Worm (Caenorhabditis elegans): ENCODE results near the gene F45F2.11.

The F45F2.11 gene

DNA sequence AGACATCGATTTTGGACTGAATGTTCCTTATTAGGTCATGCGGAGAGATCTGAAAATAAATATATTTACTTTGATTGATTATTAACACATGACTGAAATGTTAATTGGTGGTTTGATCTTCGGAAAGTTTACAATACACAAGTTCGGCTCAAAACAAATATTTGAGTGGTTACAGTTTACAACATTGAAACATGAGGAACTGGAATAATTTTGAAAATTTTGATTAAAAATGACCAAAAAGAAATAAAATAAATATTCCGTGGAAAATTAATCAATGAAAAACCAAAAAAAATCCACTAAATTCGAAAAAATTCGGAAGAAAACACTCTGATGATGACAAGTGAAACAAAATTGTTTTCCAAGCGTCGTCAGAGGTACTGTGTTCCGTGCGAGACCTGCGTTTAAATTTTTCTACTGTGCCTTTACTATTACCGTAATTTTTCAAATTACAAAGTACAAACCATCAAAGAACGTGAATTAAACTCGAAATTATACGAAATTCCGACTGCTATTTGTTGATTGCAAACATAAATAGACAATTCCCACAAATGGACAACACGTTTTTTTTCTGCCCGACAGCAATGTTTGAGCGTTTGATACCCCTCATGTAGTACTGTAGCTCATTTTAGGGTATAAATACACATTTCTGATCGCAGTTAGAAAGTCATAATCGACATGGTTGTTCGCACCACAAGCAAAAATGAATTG, at the start of gene F45F2.11, which contains the start of gene otpl-7:
Gene F45F2.11 (minus strand): TSS at position 51 of the 708 bp plus-strand sequence.
Gene otpl-7 (plus strand): TSS at position 658 of the 708 bp plus-strand sequence.
- TF ChIP-seq drap-1 (GFP tag; optimal IDR thresholded peaks at IDR 0.05) (no peak), cnd-1 (tag; optimal IDR thresholded peaks at IDR 0.05) (no peak), bed-3 (GFP tag; optimal IDR thresholded peaks at IDR 0.05) (no peak), elt-1 (tag; optimal IDR thresholded peaks at IDR 0.05; ENCODE audit: borderline replicate concordance, insufficient read depth) (no peak), nhr-28 (tag; optimal IDR thresholded peaks at IDR 0.05) (no peak), mab-5 (tag; optimal IDR thresholded peaks at IDR 0.05) (no peak), unc-120 (tag; optimal IDR thresholded peaks at IDR 0.05; ENCODE audit: poor library complexity, severe bottlenecking) (no peak), flh-1 (GFP tag; optimal IDR thresholded peaks at IDR 0.05) (no peak), lin-13 (tag; optimal IDR thresholded peaks at IDR 0.05) (no peak), ham-2 (GFP tag; optimal IDR thresholded peaks at IDR 0.05) (no peak), elt-3 (tag; optimal IDR thresholded peaks at IDR 0.05) (no peak), unc-62 (GFP tag; optimal IDR thresholded peaks at IDR 0.05) (no peak), nhr-76 (tag; optimal IDR thresholded peaks at IDR 0.05) (no peak), M03D4.4 (tag; optimal IDR thresholded peaks at IDR 0.05) (no peak), nhr-12 (tag; optimal IDR thresholded peaks at IDR 0.05) (no peak), lin-32 (GFP tag; optimal IDR thresholded peaks at IDR 0.05) (no peak), zip-8 (tag; optimal IDR thresholded peaks at IDR 0.05) (no peak)

DNA sequence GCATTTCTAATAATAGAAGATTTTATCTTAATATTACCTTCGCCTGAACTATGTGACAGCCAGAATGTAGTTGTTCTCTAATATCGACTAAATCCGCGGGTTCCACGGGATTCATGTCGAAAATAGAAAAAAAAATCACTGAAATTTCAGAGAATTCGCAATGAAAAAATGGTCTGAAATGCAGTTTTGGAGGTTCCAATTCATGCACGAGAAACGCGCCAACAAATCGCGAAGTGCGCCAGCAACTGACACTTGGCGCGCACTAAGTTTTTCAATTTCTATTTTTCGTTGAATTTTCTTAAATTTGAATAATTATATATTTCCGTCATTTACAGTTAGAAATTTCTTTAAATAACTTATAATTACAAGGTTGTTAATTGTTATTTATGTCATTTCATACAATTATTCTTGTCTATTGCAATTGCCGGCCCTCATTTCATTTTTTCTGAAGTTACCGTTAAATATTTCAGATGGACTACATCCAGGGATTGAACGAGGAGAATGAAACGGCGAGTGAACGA, 49.2 kb upstream of the F45F2.11 start, which contains the start of the genes F25G6.9 and symk-1:
Gene F25G6.9 (minus strand): TSS at position 160 of the 521 bp plus-strand sequence.
Gene symk-1 (plus strand): TSS at position 471 of the 521 bp plus-strand sequence.
- TF ChIP-seq unc-120 (tag; optimal IDR thresholded peaks at IDR 0.05; ENCODE audit: poor library complexity, severe bottlenecking) (no peak), nhr-237 (tag; optimal IDR thresholded peaks at IDR 0.05) (no peak), mab-5 (tag; optimal IDR thresholded peaks at IDR 0.05) (no peak), unc-62 (GFP tag; optimal IDR thresholded peaks at IDR 0.05) (no peak), ceh-83 (GFP tag; optimal IDR thresholded peaks at IDR 0.05) (no peak), drap-1 (GFP tag; optimal IDR thresholded peaks at IDR 0.05) (no peak), lsy-2 (tag; optimal IDR thresholded peaks at IDR 0.05) (peak; percentile 35), lin-32 (GFP tag; optimal IDR thresholded peaks at IDR 0.05) (no peak), lin-13 (tag; optimal IDR thresholded peaks at IDR 0.05) (peak; percentile 45), elt-1 (tag; optimal IDR thresholded peaks at IDR 0.05; ENCODE audit: borderline replicate concordance, insufficient read depth) (no peak)

ce11 chrV:8569172-8569571, 48.5 kb upstream of the F45F2.11 start:
- TF ChIP-seq tbx-8 (GFP tag; optimal IDR thresholded peaks at IDR 0.05) (no peak), nhr-28 (tag; optimal IDR thresholded peaks at IDR 0.05) (no peak), mab-5 (tag; optimal IDR thresholded peaks at IDR 0.05) (no peak), lin-13 (tag; optimal IDR thresholded peaks at IDR 0.05) (no peak), unc-39 (tag; optimal IDR thresholded peaks at IDR 0.05) (no peak), unc-62 (GFP tag; optimal IDR thresholded peaks at IDR 0.05) (no peak), nhr-2 (tag; optimal IDR thresholded peaks at IDR 0.05) (no peak), ceh-39 (tag; optimal IDR thresholded peaks at IDR 0.05) (no peak), nhr-237 (tag; optimal IDR thresholded peaks at IDR 0.05) (no peak)

ce11 chrV:8565075-8565474, 44.4 kb upstream of the F45F2.11 start, which contains the start of gene F25G6.8:
TSS of gene F25G6.8 (minus strand) at chrV:8565175.
- TF ChIP-seq elt-3 (tag; optimal IDR thresholded peaks at IDR 0.05): no peak
- TF ChIP-seq flh-1 (GFP tag; optimal IDR thresholded peaks at IDR 0.05): no peak
- no peak for TF ChIP-seq ceh-83 (GFP tag; optimal IDR thresholded peaks at IDR 0.05)
- no peak for TF ChIP-seq ham-2 (GFP tag; optimal IDR thresholded peaks at IDR 0.05)
- no peak for TF ChIP-seq blmp-1 (tag; optimal IDR thresholded peaks at IDR 0.05)
- TF ChIP-seq sptf-1 (tag; optimal IDR thresholded peaks at IDR 0.05): no peak
- TF ChIP-seq snpc-4 (tag; optimal IDR thresholded peaks at IDR 0.05): no peak
- no peak for TF ChIP-seq nhr-12 (tag; optimal IDR thresholded peaks at IDR 0.05)
- no peak for TF ChIP-seq ztf-11 (tag; optimal IDR thresholded peaks at IDR 0.05)
- no peak for TF ChIP-seq pha-4 (tag; optimal IDR thresholded peaks at IDR 0.05)
- no peak for TF ChIP-seq drap-1 (GFP tag; optimal IDR thresholded peaks at IDR 0.05)
- TF ChIP-seq zip-8 (tag; optimal IDR thresholded peaks at IDR 0.05): no peak
- no peak for TF ChIP-seq hlh-1 (tag; optimal IDR thresholded peaks at IDR 0.05)
- TF ChIP-seq nhr-237 (tag; optimal IDR thresholded peaks at IDR 0.05): no peak
- TF ChIP-seq mls-2 (tag; optimal IDR thresholded peaks at IDR 0.05): no peak
- no peak for TF ChIP-seq unc-62 (GFP tag; optimal IDR thresholded peaks at IDR 0.05)
- no peak for TF ChIP-seq nhr-2 (tag; optimal IDR thresholded peaks at IDR 0.05)
- TF ChIP-seq lin-32 (GFP tag; optimal IDR thresholded peaks at IDR 0.05): no peak

Measured in whole organism, mixed stage, embryonic.